Fruit fly (Drosophila melanogaster) whole organism, embryonic: ENCODE measurements around the gene Cpr67Fa1.

Experiments
- Antp ChIP-seq: fragments of 200-800 bp; sonication (Bioruptor generic); optimal IDR thresholded peaks from 3 replicates; lab custom pipeline; 2016; ENCODE audit warnings: missing biosample characterization, missing genetic modification characterization
- Atf-2 ChIP-seq: fragments of 200-800 bp; sonication (Bioruptor generic); optimal IDR thresholded peaks from 2 replicates; lab custom pipeline; 2016; ENCODE audit warnings: missing biosample characterization, missing genetic modification characterization
- Atf3 ChIP-seq: fragments of 200-800 bp; sonication (Bioruptor generic); optimal IDR thresholded peaks from 3 replicates; lab custom pipeline; 2016; ENCODE audit warnings: missing biosample characterization, missing genetic modification characterization
- B-H1 ChIP-seq: fragments of 200-800 bp; sonication (Bioruptor generic); IDR thresholded peaks from 3 replicates; pipeline ENCODE4 v1.3.6; 2022; ENCODE audit warnings: missing biosample characterization, missing genetic modification characterization
- BtbVII ChIP-seq: fragments of 200-800 bp; sonication (Bioruptor generic); optimal IDR thresholded peaks from 3 replicates; lab custom pipeline; 2017; ENCODE audit warnings: missing biosample characterization, mild to moderate bottlenecking, missing genetic modification characterization
- CG11504 ChIP-seq: fragments of 200-800 bp; sonication (Bioruptor generic); optimal IDR thresholded peaks from 3 replicates; lab custom pipeline; 2019; ENCODE audit warnings: missing biosample characterization, mild to moderate bottlenecking, missing genetic modification characterization, moderate library complexity
- CG13123 ChIP-seq: fragments of 200-800 bp; sonication (Bioruptor generic); optimal IDR thresholded peaks from 2 replicates; lab custom pipeline; 2016; ENCODE audit warnings: missing biosample characterization, missing genetic modification characterization
- CG1529 ChIP-seq: fragments of 200-800 bp; sonication (Bioruptor generic); optimal IDR thresholded peaks from 3 replicates; lab custom pipeline; 2018; ENCODE audit warnings: missing biosample characterization, missing genetic modification characterization
- CG2199 ChIP-seq: fragments of 200-800 bp; sonication (Bioruptor generic); IDR thresholded peaks from 3 replicates; pipeline ENCODE4 v1.3.6; 2022; ENCODE audit warnings: missing biosample characterization, missing genetic modification characterization
- CG3281 ChIP-seq: fragments of 200-800 bp; sonication (Bioruptor generic); optimal IDR thresholded peaks from 3 replicates; lab custom pipeline; 2017; ENCODE audit warnings: missing biosample characterization, mild to moderate bottlenecking, missing genetic modification characterization
- CG3407 ChIP-seq: fragments of 200-800 bp; sonication (Bioruptor generic); optimal IDR thresholded peaks from 2 replicates; lab custom pipeline; 2018; ENCODE audit warnings: missing biosample characterization, mild to moderate bottlenecking, missing genetic modification characterization
- CG34224 ChIP-seq: fragments of 200-800 bp; sonication (Bioruptor generic); IDR thresholded peaks from 3 replicates; pipeline ENCODE4 v1.3.6; 2022; ENCODE audit warnings: missing biosample characterization, missing genetic modification characterization; ENCODE audit not compliant: partially characterized antibody
- CG34376 ChIP-seq: fragments of 200-800 bp; sonication (Bioruptor generic); optimal IDR thresholded peaks from 2 replicates; lab custom pipeline; 2018; ENCODE audit warnings: missing biosample characterization, mild to moderate bottlenecking, missing genetic modification characterization
- CG3726 ChIP-seq: fragments of 200-800 bp; sonication (Bioruptor generic); IDR thresholded peaks from 3 replicates; pipeline ENCODE4, ENCODE4 v1.3.6; 2022; ENCODE audit warnings: missing biosample characterization, missing genetic modification characterization
- CG3847 ChIP-seq: fragments of 200-800 bp; sonication (Bioruptor generic); IDR thresholded peaks from 2 replicates; pipeline ENCODE4 v1.3.6; 2022; ENCODE audit warnings: missing biosample characterization, missing genetic modification characterization
- CG4424 ChIP-seq: fragments of 200-800 bp; sonication (Bioruptor generic); optimal IDR thresholded peaks from 3 replicates; lab custom pipeline; 2016; ENCODE audit warnings: missing biosample characterization, missing genetic modification characterization
- CG4707 ChIP-seq: fragments of 200-800 bp; sonication (Bioruptor generic); optimal IDR thresholded peaks from 2 replicates; lab custom pipeline; 2018; ENCODE audit warnings: missing biosample characterization, mild to moderate bottlenecking, missing genetic modification characterization, moderate library complexity
- CG6654 ChIP-seq: fragments of 200-800 bp; sonication (Bioruptor generic); optimal IDR thresholded peaks from 2 replicates; lab custom pipeline; 2017; ENCODE audit warnings: missing biosample characterization, mild to moderate bottlenecking, missing genetic modification characterization
- CG6683 ChIP-seq: fragments of 200-800 bp; sonication (Bioruptor generic); optimal IDR thresholded peaks from 2 replicates; lab custom pipeline; 2017; ENCODE audit warnings: missing biosample characterization, mild to moderate bottlenecking, missing genetic modification characterization, missing genetic modification reagents
- CG6689 ChIP-seq: fragments of 200-800 bp; sonication (Bioruptor generic); IDR thresholded peaks from 2 replicates; pipeline ENCODE4 v1.3.6; 2022; ENCODE audit warnings: missing biosample characterization, missing genetic modification characterization
- CG6854 ChIP-seq: fragments of 200-800 bp; sonication (Bioruptor generic); optimal IDR thresholded peaks from 3 replicates; lab custom pipeline; 2017; ENCODE audit warnings: missing biosample characterization, mild to moderate bottlenecking, missing genetic modification characterization
- CG9876 ChIP-seq: fragments of 200-800 bp; sonication (Bioruptor generic); optimal IDR thresholded peaks from 2 replicates; lab custom pipeline; 2016; ENCODE audit warnings: missing biosample characterization, missing genetic modification characterization
- Dbx ChIP-seq: fragments of 200-800 bp; sonication (Bioruptor generic); IDR thresholded peaks from 3 replicates; pipeline ENCODE4 v1.3.6; 2022; ENCODE audit warnings: missing biosample characterization, missing genetic modification characterization
- E2f2 ChIP-seq: fragments of 200-800 bp; sonication (Bioruptor generic); IDR thresholded peaks from 2 replicates; pipeline ENCODE4 v1.3.6; 2022; ENCODE audit warnings: missing biosample characterization, missing genetic modification characterization
- Ets97D ChIP-seq: fragments of 200-800 bp; sonication (Bioruptor generic); optimal IDR thresholded peaks from 3 replicates; lab custom pipeline; 2016; ENCODE audit warnings: missing biosample characterization, missing genetic modification characterization
- H2.0 ChIP-seq: fragments of 200-800 bp; sonication (Bioruptor generic); IDR thresholded peaks from 2 replicates; pipeline ENCODE4 v1.3.6; 2022; ENCODE audit warnings: missing biosample characterization, missing genetic modification characterization
- Hr78 ChIP-seq, 2 experiments: fragments of 200-800 bp in 1 of 2; fragments of >200 bp in 1 of 2; sonication (Bioruptor generic) in 1 of 2; optimal IDR thresholded peaks; 2 replicates each; lab custom pipeline; 2017 to 2019; ENCODE audit warnings: missing biosample characterization in 2 of 2, missing genetic modification characterization in 2 of 2, mild to moderate bottlenecking in 1 of 2, moderate library complexity in 1 of 2
- Med ChIP-seq: fragments of 200-800 bp; sonication (Bioruptor generic); peaks from one replicate; lab custom pipeline; 2016; ENCODE audit warnings: missing biosample characterization, missing genetic modification characterization, mild to moderate bottlenecking, inconsistent platforms, moderate library complexity
- Mes4 ChIP-seq: fragments of 200-800 bp; sonication (Bioruptor generic); optimal IDR thresholded peaks from 2 replicates; lab custom pipeline; 2016; ENCODE audit warnings: missing biosample characterization, missing genetic modification characterization
- Rfx ChIP-seq: fragments of 200-800 bp; sonication (Bioruptor generic); IDR thresholded peaks from 2 replicates; pipeline ENCODE4 v1.3.6; 2022; ENCODE audit warnings: missing biosample characterization, missing genetic modification characterization
- ap ChIP-seq: fragments of 200-800 bp; sonication (Bioruptor generic); IDR thresholded peaks from 2 replicates; pipeline ENCODE4 v1.3.6; 2022; ENCODE audit warnings: missing biosample characterization, missing genetic modification characterization
- ara ChIP-seq: fragments of 200-800 bp; sonication (Bioruptor generic); IDR thresholded peaks from 2 replicates; pipeline ENCODE4 v1.3.6; 2022; ENCODE audit warnings: missing biosample characterization, missing genetic modification characterization
- ash1 ChIP-seq: fragments of 200-800 bp; sonication (Bioruptor generic); optimal IDR thresholded peaks from 2 replicates; lab custom pipeline; 2018; ENCODE audit warnings: missing biosample characterization, mild to moderate bottlenecking, missing genetic modification characterization
- cato ChIP-seq: fragments of 200-800 bp; sonication (Bioruptor generic); optimal IDR thresholded peaks from 2 replicates; lab custom pipeline; 2016; ENCODE audit warnings: missing biosample characterization, missing genetic modification characterization, borderline replicate concordance
- caup ChIP-seq: fragments of 200-800 bp; sonication (Bioruptor generic); optimal IDR thresholded peaks from 3 replicates; lab custom pipeline; 2017; ENCODE audit warnings: missing biosample characterization, mild to moderate bottlenecking, missing genetic modification characterization, moderate library complexity; ENCODE audit not compliant: severe bottlenecking
- da ChIP-seq: fragments of 200-800 bp; sonication (Bioruptor generic); optimal IDR thresholded peaks from 2 replicates; lab custom pipeline; 2016; ENCODE audit warnings: missing biosample characterization, missing genetic modification characterization
- danr ChIP-seq: fragments of 200-800 bp; sonication (Bioruptor generic); IDR thresholded peaks from 2 replicates; pipeline ENCODE4 v1.3.6; 2022; ENCODE audit warnings: missing biosample characterization, missing genetic modification characterization
- dm ChIP-seq: fragments of 200-800 bp; sonication (Bioruptor generic); optimal IDR thresholded peaks from 3 replicates; lab custom pipeline; 2016; ENCODE audit warnings: missing biosample characterization, missing genetic modification characterization
- esg ChIP-seq: fragments of 200-800 bp; sonication (Bioruptor generic); conservative IDR thresholded peaks from 2 replicates; pipeline ENCODE4 v1.3.6; 2022; ENCODE audit warnings: missing biosample characterization, missing genetic modification characterization
- gem ChIP-seq: fragments of 200-800 bp; sonication (Bioruptor generic); optimal IDR thresholded peaks from 2 replicates; lab custom pipeline; 2019; ENCODE audit warnings: missing biosample characterization, mild to moderate bottlenecking, missing genetic modification characterization, moderate library complexity
- hbn ChIP-seq: fragments of 200-800 bp; sonication (Bioruptor generic); IDR thresholded peaks from 2 replicates; pipeline ENCODE4 v1.3.6; 2022; ENCODE audit warnings: missing biosample characterization, missing genetic modification characterization; ENCODE audit not compliant: partially characterized antibody
- kah ChIP-seq: fragments of 200-800 bp; sonication (Bioruptor generic); optimal IDR thresholded peaks from 2 replicates; lab custom pipeline; 2018; ENCODE audit warnings: missing biosample characterization, mild to moderate bottlenecking, missing genetic modification characterization
- mirr ChIP-seq: fragments of 200-800 bp; sonication (Bioruptor generic); optimal IDR thresholded peaks from 3 replicates; lab custom pipeline; 2018; ENCODE audit warnings: missing biosample characterization, mild to moderate bottlenecking, missing genetic modification characterization
- nerfin-1 ChIP-seq: fragments of 200-800 bp; sonication (Bioruptor generic); optimal IDR thresholded peaks from 3 replicates; lab custom pipeline; 2019; ENCODE audit warnings: missing biosample characterization, mild to moderate bottlenecking, missing genetic modification characterization, moderate library complexity
- oc ChIP-seq: fragments of 200-800 bp; sonication (Bioruptor generic); optimal IDR thresholded peaks from 2 replicates; lab custom pipeline; 2018; ENCODE audit warnings: missing biosample characterization, mild to moderate bottlenecking, missing genetic modification characterization, moderate library complexity
- p53 ChIP-seq: fragments of 200-800 bp; sonication (Bioruptor generic); optimal IDR thresholded peaks from 2 replicates; lab custom pipeline; 2016; ENCODE audit warnings: missing biosample characterization, missing genetic modification characterization
- ro ChIP-seq: fragments of 200-800 bp; sonication (Bioruptor generic); IDR thresholded peaks from 2 replicates; pipeline ENCODE4 v1.3.6; 2022; ENCODE audit warnings: missing biosample characterization, missing genetic modification characterization
- row ChIP-seq: fragments of 200-800 bp; sonication (Bioruptor generic); IDR thresholded peaks from 3 replicates; pipeline ENCODE4 v1.3.6; 2022; ENCODE audit warnings: missing biosample characterization, missing genetic modification characterization
- sd ChIP-seq: fragments of 200-800 bp; sonication (Bioruptor generic); optimal IDR thresholded peaks from 3 replicates; lab custom pipeline; 2018; ENCODE audit warnings: missing biosample characterization, mild to moderate bottlenecking, missing genetic modification characterization, moderate library complexity
- sim ChIP-seq: fragments of 200-800 bp; sonication (Bioruptor generic); IDR thresholded peaks from 2 replicates; pipeline ENCODE4 v1.3.6; 2022; ENCODE audit warnings: missing biosample characterization, missing genetic modification characterization
- tap ChIP-seq: fragments of 200-800 bp; optimal IDR thresholded peaks from 3 replicates; lab custom pipeline; 2019; ENCODE audit warnings: missing biosample characterization, mild to moderate bottlenecking, missing genetic modification characterization, moderate library complexity

The Cpr67Fa1 gene

dm6 chr3L:10897534-10898255 lies 7.9 kb downstream of the Cpr67Fa1 start (continued):
- TF ChIP-seq CG6854 (GFP tag; lab: Kevin White, UChicago): no peak
- no peak for TF ChIP-seq Hr78 (GFP tag; optimal IDR thresholded peaks at IDR 0.05; lab: Kevin White, UChicago)
- no peak for TF ChIP-seq CG3726 (GFP tag; lab: Robert Waterston, UW)
- TF ChIP-seq Dbx (GFP tag; lab: Robert Waterston, UW): no peak
- TF ChIP-seq H2.0 (GFP tag; lab: Robert Waterston, UW): peak; percentile 44
- TF ChIP-seq esg (GFP tag; lab: Robert Waterston, UW): no peak
- no peak for TF ChIP-seq p53
- no peak for TF ChIP-seq B-H1 (GFP tag; lab: Robert Waterston, UW)
- TF ChIP-seq CG3847 (GFP tag; lab: Robert Waterston, UW): no peak
- TF ChIP-seq CG3281 (GFP tag; lab: Kevin White, UChicago): no peak
- TF ChIP-seq CG6683: no peak
- no peak for TF ChIP-seq danr
- TF ChIP-seq dm: no peak
- TF ChIP-seq CG34376 (GFP tag; lab: Kevin White, UChicago): no peak
- TF ChIP-seq Atf3: no peak
- TF ChIP-seq Mes4 (GFP tag; lab: Kevin White, UChicago): no peak
- no peak for TF ChIP-seq caup (GFP tag; lab: Kevin White, UChicago)
- peak; percentile 7 for TF ChIP-seq CG11504
- peak; percentile 11 for TF ChIP-seq gem (tag; lab: Kevin White, UChicago)
- no peak for TF ChIP-seq ap (GFP tag; lab: Robert Waterston, UW)
- TF ChIP-seq Med (GFP tag; lab: Kevin White, UChicago): peak; percentile 77
- no peak for TF ChIP-seq da (GFP tag; lab: Kevin White, UChicago)
- no peak for TF ChIP-seq ro (GFP tag; lab: Robert Waterston, UW)
- TF ChIP-seq tap (tag; lab: Kevin White, UChicago): no peak
- no peak for TF ChIP-seq sim (GFP tag; lab: Robert Waterston, UW)
- TF ChIP-seq E2f2 (GFP tag; lab: Robert Waterston, UW): no peak
- TF ChIP-seq CG3407 (GFP tag; lab: Kevin White, UChicago): peak; percentile 8
- no peak for TF ChIP-seq CG2199 (GFP tag; lab: Robert Waterston, UW)
- no peak for TF ChIP-seq CG6689 (GFP tag; lab: Robert Waterston, UW)
- no peak for TF ChIP-seq CG6654 (GFP tag; lab: Kevin White, UChicago)
- TF ChIP-seq CG4424 (GFP tag; lab: Kevin White, UChicago): no peak
- no peak for TF ChIP-seq cato (GFP tag; lab: Kevin White, UChicago)
- no peak for TF ChIP-seq oc
- no peak for TF ChIP-seq CG34224 (GFP tag; lab: Robert Waterston, UW)
- no peak for TF ChIP-seq BtbVII (GFP tag; lab: Kevin White, UChicago)
- TF ChIP-seq hbn (GFP tag; lab: Robert Waterston, UW): no peak
- TF ChIP-seq CG9876 (GFP tag; lab: Kevin White, UChicago): no peak
- TF ChIP-seq sd (tag; lab: Kevin White, UChicago): peak; percentile 49
- TF ChIP-seq Atf-2 (GFP tag; lab: Kevin White, UChicago): no peak
- peak; percentile 10 for TF ChIP-seq CG4707 (GFP tag; lab: Kevin White, UChicago)
- TF ChIP-seq Rfx (GFP tag; lab: Robert Waterston, UW): no peak
- no peak for TF ChIP-seq Antp (GFP tag; lab: Kevin White, UChicago)
- no peak for TF ChIP-seq CG1529 (GFP tag; lab: Kevin White, UChicago)
- no peak for TF ChIP-seq ara (GFP tag; lab: Robert Waterston, UW)
- TF ChIP-seq Ets97D (GFP tag; lab: Kevin White, UChicago): no peak
- no peak for TF ChIP-seq CG13123
- peak; percentile 65 for TF ChIP-seq kah (GFP tag; lab: Kevin White, UChicago)
- TF ChIP-seq row: peak; percentile 32; the same call in 1 of the 3 replicates
- no peak for TF ChIP-seq ash1 (GFP tag; lab: Kevin White, UChicago)
- TF ChIP-seq mirr (GFP tag; lab: Kevin White, UChicago): no peak
- TF ChIP-seq nerfin-1 (tag; lab: Kevin White, UChicago): no peak
